Fruit fly (Drosophila melanogaster) whole organism, embryonic: ENCODE data around the gene CG44303.
A peak's percentile ranks its signal among the peaks of the same experiment; 100 is the strongest.

ENCODE experiments used
- ATbp ChIP-seq: fragments of 200-800 bp; sonication (Bioruptor generic); optimal IDR thresholded peaks from 2 replicates; lab custom pipeline; 2017; ENCODE audit warnings: missing biosample characterization, mild to moderate bottlenecking, missing genetic modification characterization, missing genetic modification reagents
- Blimp-1 ChIP-seq: fragments of 200-800 bp; sonication (Bioruptor generic); optimal IDR thresholded peaks from 3 replicates; lab custom pipeline; 2018; ENCODE audit warnings: missing biosample characterization, missing genetic modification characterization, mild to moderate bottlenecking, moderate library complexity, missing genetic modification reagents
- Bteb2 ChIP-seq: fragments of 200-800 bp; sonication (Bioruptor generic); optimal IDR thresholded peaks from 2 replicates; lab custom pipeline; 2016; ENCODE audit warnings: missing biosample characterization, missing genetic modification characterization
- CG10209 ChIP-seq: fragments of 200-800 bp; sonication (Bioruptor generic); optimal IDR thresholded peaks from 3 replicates; lab custom pipeline; 2017; ENCODE audit warnings: missing biosample characterization, mild to moderate bottlenecking, missing genetic modification characterization, missing genetic modification reagents
- CG10321 ChIP-seq: fragments of 200-800 bp; sonication (Bioruptor generic); IDR thresholded peaks from 2 replicates; pipeline ENCODE4 v1.3.6; 2022; ENCODE audit warnings: missing biosample characterization, missing genetic modification characterization
- CG11093 ChIP-seq: fragments of 200-800 bp; sonication (Bioruptor generic); IDR thresholded peaks from 3 replicates; pipeline ENCODE4 v1.3.6; 2022; ENCODE audit warnings: missing biosample characterization, missing genetic modification characterization
- CG11247 ChIP-seq: fragments of 200-800 bp; sonication (Bioruptor generic); IDR thresholded peaks from 2 replicates; pipeline ENCODE4 v1.3.6; 2022; ENCODE audit warnings: missing biosample characterization, missing genetic modification characterization
- CG11696 ChIP-seq: fragments of 200-800 bp; sonication (Bioruptor generic); IDR thresholded peaks from 2 replicates; pipeline ENCODE4 v1.3.6; 2022; ENCODE audit warnings: missing biosample characterization, missing genetic modification characterization
- CG11723 ChIP-seq: fragments of 200-800 bp; sonication (Bioruptor generic); optimal IDR thresholded peaks from 2 replicates; lab custom pipeline; 2017; ENCODE audit warnings: missing biosample characterization, mild to moderate bottlenecking, missing genetic modification characterization
- CG12299 ChIP-seq: fragments of 200-800 bp; sonication (Bioruptor generic); optimal IDR thresholded peaks from 2 replicates; lab custom pipeline; 2018; ENCODE audit warnings: missing biosample characterization, mild to moderate bottlenecking, missing genetic modification characterization
- CG12744 ChIP-seq: fragments of 200-800 bp; sonication (Bioruptor generic); optimal IDR thresholded peaks from 2 replicates; lab custom pipeline; 2016; ENCODE audit warnings: missing biosample characterization, missing genetic modification characterization
- CG1603 ChIP-seq: fragments of 200-800 bp; sonication (Bioruptor generic); optimal IDR thresholded peaks from 2 replicates; lab custom pipeline; 2019; ENCODE audit warnings: missing biosample characterization, mild to moderate bottlenecking, missing genetic modification characterization, moderate library complexity
- CG17568 ChIP-seq: fragments of 200-800 bp; sonication (Bioruptor generic); optimal IDR thresholded peaks from 2 replicates; lab custom pipeline; 2018; ENCODE audit warnings: missing biosample characterization, mild to moderate bottlenecking, missing genetic modification characterization, moderate library complexity
- CG2875 ChIP-seq: fragments of 200-800 bp; sonication (Bioruptor generic); optimal IDR thresholded peaks from 2 replicates; lab custom pipeline; 2017; ENCODE audit warnings: missing biosample characterization, mild to moderate bottlenecking, missing genetic modification characterization, missing genetic modification reagents
- CG2889 ChIP-seq: fragments of 200-800 bp; sonication (Bioruptor generic); IDR thresholded peaks from 3 replicates; pipeline ENCODE4 v1.3.6; 2022; ENCODE audit warnings: missing biosample characterization, missing genetic modification characterization
- CG32767 ChIP-seq: fragments of 200-800 bp; sonication (Bioruptor generic); IDR thresholded peaks from 2 replicates; pipeline ENCODE4 v1.3.6; 2022; ENCODE audit warnings: missing biosample characterization, missing genetic modification characterization
- CG3726 ChIP-seq: fragments of 200-800 bp; sonication (Bioruptor generic); IDR thresholded peaks from 3 replicates; pipeline ENCODE4, ENCODE4 v1.3.6; 2022; ENCODE audit warnings: missing biosample characterization, missing genetic modification characterization
- CG4707 ChIP-seq: fragments of 200-800 bp; sonication (Bioruptor generic); optimal IDR thresholded peaks from 2 replicates; lab custom pipeline; 2018; ENCODE audit warnings: missing biosample characterization, mild to moderate bottlenecking, missing genetic modification characterization, moderate library complexity
- CG7786 ChIP-seq: fragments of 200-800 bp; sonication (Bioruptor generic); optimal IDR thresholded peaks from 2 replicates; lab custom pipeline; 2016; ENCODE audit warnings: missing biosample characterization, missing genetic modification characterization
- CG8089 ChIP-seq: fragments of 200-800 bp; sonication (Bioruptor generic); optimal IDR thresholded peaks from 3 replicates; lab custom pipeline; 2016; ENCODE audit warnings: missing biosample characterization, missing genetic modification characterization
- CG8478 ChIP-seq: fragments of >200 bp; optimal IDR thresholded peaks from 2 replicates; lab custom pipeline; 2018
- E2f2 ChIP-seq: fragments of 200-800 bp; sonication (Bioruptor generic); IDR thresholded peaks from 2 replicates; pipeline ENCODE4 v1.3.6; 2022; ENCODE audit warnings: missing biosample characterization, missing genetic modification characterization
- Hmr ChIP-seq: fragments of 200-800 bp; sonication (Bioruptor generic); optimal IDR thresholded peaks from 3 replicates; lab custom pipeline; 2017; ENCODE audit warnings: mild to moderate bottlenecking, missing biosample characterization, missing genetic modification reagents, missing genetic modification characterization
- Lpt ChIP-seq: fragments of >200 bp; optimal IDR thresholded peaks from 2 replicates; lab custom pipeline; 2018; ENCODE audit warnings: missing biosample characterization, missing genetic modification characterization
- MTF-1 ChIP-seq: fragments of 200-800 bp; sonication (Bioruptor generic); optimal IDR thresholded peaks from 2 replicates; lab custom pipeline; 2018; ENCODE audit warnings: missing biosample characterization, mild to moderate bottlenecking, missing genetic modification characterization, borderline replicate concordance
- NC2β ChIP-seq: fragments of 200-800 bp; sonication (Bioruptor generic); optimal IDR thresholded peaks from 2 replicates; lab custom pipeline; 2016; ENCODE audit warnings: missing biosample characterization, missing genetic modification characterization
- Opbp ChIP-seq: fragments of 200-800 bp; sonication (Bioruptor generic); IDR thresholded peaks from 3 replicates; pipeline ENCODE4 v1.3.6; 2022; ENCODE audit warnings: missing biosample characterization, missing genetic modification characterization; ENCODE audit not compliant: partially characterized antibody
- Scr ChIP-seq: fragments of 200-800 bp; sonication (Bioruptor generic); IDR thresholded peaks from 2 replicates; pipeline ENCODE4 v1.3.6; 2022; ENCODE audit warnings: missing biosample characterization, missing genetic modification characterization; ENCODE audit not compliant: partially characterized antibody
- Side ChIP-seq: fragments of 200-800 bp; sonication (Bioruptor generic); optimal IDR thresholded peaks from 2 replicates; lab custom pipeline; 2016; ENCODE audit warnings: missing biosample characterization, missing genetic modification characterization
- Sox100B ChIP-seq: fragments of 200-800 bp; sonication (Bioruptor generic); optimal IDR thresholded peaks from 3 replicates; lab custom pipeline; 2018; ENCODE audit warnings: missing biosample characterization, mild to moderate bottlenecking, missing genetic modification characterization
- Sry-β ChIP-seq: fragments of 200-800 bp; sonication (Bioruptor generic); optimal IDR thresholded peaks from 2 replicates; lab custom pipeline; 2018; ENCODE audit warnings: missing biosample characterization, mild to moderate bottlenecking, missing genetic modification characterization, moderate library complexity
- abd-A ChIP-seq: fragments of 200-800 bp; sonication (Bioruptor generic); optimal IDR thresholded peaks from 3 replicates; lab custom pipeline; 2019; ENCODE audit warnings: missing biosample characterization, mild to moderate bottlenecking, missing genetic modification characterization, moderate library complexity
- ato ChIP-seq: fragments of 200-800 bp; sonication (Bioruptor generic); IDR thresholded peaks from 2 replicates; pipeline ENCODE4 v1.3.6; 2022; ENCODE audit warnings: missing biosample characterization, missing genetic modification characterization; ENCODE audit not compliant: partially characterized antibody
- cas ChIP-seq: fragments of 200-800 bp; sonication (Bioruptor generic); IDR thresholded peaks from 2 replicates; pipeline ENCODE4 v1.3.6; 2022; ENCODE audit warnings: missing biosample characterization, missing genetic modification characterization
- crol ChIP-seq: fragments of 200-800 bp; sonication (Bioruptor generic); IDR thresholded peaks from 2 replicates; pipeline ENCODE4 v1.3.6; 2022; ENCODE audit warnings: missing biosample characterization, missing genetic modification characterization
- cwo ChIP-seq: fragments of 200-800 bp; sonication (Bioruptor generic); optimal IDR thresholded peaks from 3 replicates; lab custom pipeline; 2017; ENCODE audit warnings: missing biosample characterization, missing genetic modification characterization, mild to moderate bottlenecking, moderate library complexity, missing genetic modification reagents
- ewg ChIP-seq: fragments of 200-800 bp; sonication (Bioruptor generic); optimal IDR thresholded peaks from 3 replicates; lab custom pipeline; 2017; ENCODE audit warnings: mild to moderate bottlenecking, missing biosample characterization, missing genetic modification reagents, missing genetic modification characterization
- gcm ChIP-seq: fragments of 200-800 bp; sonication (Bioruptor generic); optimal IDR thresholded peaks from 2 replicates; lab custom pipeline; 2019; ENCODE audit warnings: missing biosample characterization, mild to moderate bottlenecking, missing genetic modification characterization, moderate library complexity
- gcm2 ChIP-seq: fragments of 200-800 bp; sonication (Bioruptor generic); optimal IDR thresholded peaks from 2 replicates; lab custom pipeline; 2016; ENCODE audit warnings: missing biosample characterization, missing genetic modification characterization
- kay ChIP-seq: fragments of 200-800 bp; sonication (Bioruptor generic); optimal IDR thresholded peaks from 2 replicates; lab custom pipeline; 2016; ENCODE audit warnings: missing biosample characterization, missing genetic modification characterization
- odd ChIP-seq: fragments of 200-800 bp; sonication (Bioruptor generic); optimal IDR thresholded peaks from 2 replicates; lab custom pipeline; 2017; ENCODE audit warnings: missing biosample characterization, mild to moderate bottlenecking, missing genetic modification characterization
- peb ChIP-seq: fragments of 200-800 bp; sonication (Bioruptor generic); IDR thresholded peaks from 2 replicates; pipeline ENCODE4 v1.3.6; 2022; ENCODE audit warnings: missing biosample characterization, missing genetic modification characterization
- pita ChIP-seq: fragments of 200-800 bp; sonication (Bioruptor generic); optimal IDR thresholded peaks from 2 replicates; lab custom pipeline; 2017; ENCODE audit warnings: missing biosample characterization, mild to moderate bottlenecking, missing genetic modification characterization
- ro ChIP-seq: fragments of 200-800 bp; sonication (Bioruptor generic); IDR thresholded peaks from 2 replicates; pipeline ENCODE4 v1.3.6; 2022; ENCODE audit warnings: missing biosample characterization, missing genetic modification characterization
- stc ChIP-seq: fragments of 200-800 bp; sonication (Bioruptor generic); IDR thresholded peaks from 2 replicates; pipeline ENCODE4 v1.3.6; 2022; ENCODE audit warnings: missing biosample characterization, missing genetic modification characterization
- tgo ChIP-seq: fragments of 200-800 bp; sonication (Bioruptor generic); IDR thresholded peaks from 3 replicates; pipeline ENCODE4 v1.3.6; 2022; ENCODE audit warnings: missing biosample characterization, missing genetic modification characterization
- tll ChIP-seq, 2 experiments: fragments of 200-800 bp in 1 of 2; fragments of >200 bp in 1 of 2; sonication (Bioruptor generic) in 1 of 2; optimal IDR thresholded peaks; 2 replicates each; lab custom pipeline; 2017 to 2019; ENCODE audit warnings: missing biosample characterization in 2 of 2, missing genetic modification characterization in 2 of 2, mild to moderate bottlenecking in 1 of 2, moderate library complexity in 1 of 2
- unc-4 ChIP-seq: fragments of 200-800 bp; sonication (Bioruptor generic); IDR thresholded peaks from 2 replicates; pipeline ENCODE4 v1.3.6; 2022; ENCODE audit warnings: missing biosample characterization, missing genetic modification characterization; ENCODE audit not compliant: partially characterized antibody
- zen ChIP-seq: fragments of 200-800 bp; sonication (Bioruptor generic); optimal IDR thresholded peaks from 3 replicates; lab custom pipeline; 2018; ENCODE audit warnings: missing biosample characterization, mild to moderate bottlenecking, missing genetic modification characterization, moderate library complexity

CG44303 gene

DNA sequence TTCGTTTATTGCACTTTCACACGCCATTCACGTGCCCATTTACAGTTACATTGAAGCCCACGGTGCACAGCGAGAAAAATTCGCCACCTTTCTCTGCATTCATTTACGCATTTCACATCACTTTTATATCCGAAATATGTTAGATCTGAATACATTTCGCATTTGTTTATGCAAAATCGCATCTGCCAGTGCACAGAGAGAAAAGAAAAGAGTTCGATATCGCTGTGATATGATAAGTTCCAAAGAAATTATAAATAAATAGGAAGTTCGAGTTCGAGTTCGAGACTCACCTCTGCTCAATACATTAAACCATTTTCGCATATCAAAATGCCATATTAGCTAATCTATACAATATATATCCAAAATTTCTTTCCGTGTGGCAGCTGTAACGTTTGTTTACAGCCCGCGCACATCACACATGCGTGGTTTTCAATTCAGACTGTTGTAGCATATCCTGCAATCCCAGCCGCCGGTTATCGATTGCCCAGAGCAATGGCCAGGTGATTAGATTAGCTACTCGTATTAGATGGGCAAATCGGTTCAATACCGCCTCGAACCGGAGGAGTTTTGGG lies 31.1 kb downstream of the CG44303 start (continued):
- TF ChIP-seq Sox100B (GFP tag; lab: Kevin White, UChicago), result peak; percentile 89
- peak; percentile 45 for TF ChIP-seq CG4707
- peak; percentile 68; the same call in 1 of the 2 replicates for TF ChIP-seq CG32767 (GFP tag; lab: Robert Waterston, UW)
- TF ChIP-seq CG10209 (GFP tag; lab: Kevin White, UChicago), result peak; percentile 85
- TF ChIP-seq CG11093, result peak; percentile 79
- peak; percentile 75 for TF ChIP-seq CG11247 (GFP tag; lab: Robert Waterston, UW)
- TF ChIP-seq ATbp (GFP tag; lab: Kevin White, UChicago), result peak; percentile 81
- TF ChIP-seq CG3726 (GFP tag; lab: Robert Waterston, UW), result peak; percentile 58; the same call in 1 of the 3 replicates
- TF ChIP-seq peb, result peak; percentile 60
- TF ChIP-seq CG11696, result peak; percentile 64
- peak; percentile 82 for TF ChIP-seq ewg (GFP tag; lab: Kevin White, UChicago)
- peak; percentile 78 for TF ChIP-seq Bteb2 (GFP tag; lab: Kevin White, UChicago)
- peak; percentile 40 for TF ChIP-seq NC2β (GFP tag; lab: Kevin White, UChicago)
- peak; percentile 77 for TF ChIP-seq gcm (GFP tag; lab: Kevin White, UChicago)
- no peak for TF ChIP-seq Opbp (GFP tag; lab: Robert Waterston, UW)
- no peak for TF ChIP-seq ato (GFP tag; lab: Robert Waterston, UW)
- peak; percentile 81 for TF ChIP-seq tgo (GFP tag; lab: Robert Waterston, UW)
- TF ChIP-seq ro (GFP tag; lab: Robert Waterston, UW), result 0 out of 2 replicates have a peak, but pooled peaks have one; percentile 53
- no peak for TF ChIP-seq crol (GFP tag; lab: Robert Waterston, UW)
- TF ChIP-seq tll (GFP tag; optimal IDR thresholded peaks at IDR 0.05; lab: Kevin White, UChicago), result no peak
- TF ChIP-seq cas (GFP tag; lab: Robert Waterston, UW), result peak; percentile 44; the same call in 1 of the 2 replicates
- TF ChIP-seq odd (GFP tag; lab: Kevin White, UChicago), result peak; percentile 78
- TF ChIP-seq unc-4 (GFP tag; lab: Robert Waterston, UW), result no peak
- peak; percentile 80 for TF ChIP-seq zen (tag; lab: Kevin White, UChicago)
- no peak for TF ChIP-seq Lpt (GFP tag; lab: Kevin White, UChicago)
- TF ChIP-seq Hmr (GFP tag; lab: Kevin White, UChicago), result peak; percentile 91
- no peak for TF ChIP-seq pita (GFP tag; lab: Kevin White, UChicago)
- TF ChIP-seq CG12299 (tag; lab: Kevin White, UChicago), result peak; percentile 77
- TF ChIP-seq Side (GFP tag; lab: Kevin White, UChicago), result peak; percentile 73
- TF ChIP-seq CG8478 (lab: Kevin White, UChicago), result no peak
- TF ChIP-seq cwo (GFP tag; lab: Kevin White, UChicago), result peak; percentile 86
- TF ChIP-seq CG8089 (GFP tag; lab: Kevin White, UChicago), result peak; percentile 68
- TF ChIP-seq CG7786 (GFP tag; lab: Kevin White, UChicago), result peak; percentile 78
- TF ChIP-seq kay (GFP tag; lab: Kevin White, UChicago), result peak; percentile 56
- peak; percentile 69 for TF ChIP-seq CG11723
- TF ChIP-seq CG2875, result peak; percentile 64
- peak; percentile 77 for TF ChIP-seq stc (GFP tag; lab: Robert Waterston, UW)
- TF ChIP-seq CG12744 (GFP tag; lab: Kevin White, UChicago), result peak; percentile 35
- no peak for TF ChIP-seq Sry-β
- TF ChIP-seq CG10321 (GFP tag; lab: Robert Waterston, UW), result peak; percentile 28; the same call in 1 of the 2 replicates
- TF ChIP-seq abd-A (tag; lab: Kevin White, UChicago), result no peak
- no peak for TF ChIP-seq Scr (GFP tag; lab: Robert Waterston, UW)
- 0 out of 3 replicates have a peak, but pooled peaks have one; percentile 48 for TF ChIP-seq CG2889 (GFP tag; lab: Robert Waterston, UW)
- peak; percentile 70 for TF ChIP-seq gcm2
- TF ChIP-seq Blimp-1, result peak; percentile 78
- peak; percentile 63 for TF ChIP-seq CG17568 (GFP tag; lab: Kevin White, UChicago)
- peak; percentile 57 for TF ChIP-seq E2f2 (GFP tag; lab: Robert Waterston, UW)
- TF ChIP-seq MTF-1 (GFP tag; lab: Kevin White, UChicago), result no peak
- peak; percentile 76 for TF ChIP-seq CG1603
